Worm (Caenorhabditis elegans): ENCODE data around the gene vps-22.

Gene vps-22

ce11 chrIII:4962886-4963285 is 593 bp upstream of the vps-22 start, which contains the start of gene C27F2.9:
Gene C27F2.9, minus strand, starts transcription at chrIII:4963044.
- TF ChIP-seq unc-62 (GFP tag; optimal IDR thresholded peaks at IDR 0.05), result no peak

ce11 chrIII:4961281-4961680 is 1.0 kb downstream of the vps-22 start:
- no peak for TF ChIP-seq unc-62 (GFP tag; optimal IDR thresholded peaks at IDR 0.05)

- no peak for TF ChIP-seq unc-62 (GFP tag; optimal IDR thresholded peaks at IDR 0.05)
Observed at ce11 chrIII:4960204-4960603, 2.1 kb downstream of the vps-22 start, which contains the start of gene C27F2.4. Gene C27F2.4, minus strand, starts transcription at chrIII:4960304.

- no peak for TF ChIP-seq unc-62 (GFP tag; optimal IDR thresholded peaks at IDR 0.05)
Observed at ce11 chrIII:4956566-4956965, 5.7 kb downstream of the vps-22 start, which contains the start of gene C26E6.1. Gene C26E6.1, plus strand, starts transcription at chrIII:4956866.

ce11 chrIII:4952970-4953369 is 9.3 kb downstream of the vps-22 start:
- no peak for TF ChIP-seq unc-62 (GFP tag; optimal IDR thresholded peaks at IDR 0.05)

ce11 chrIII:4951824-4952223 is 10.5 kb downstream of the vps-22 start, which contains the start of gene flh-2:
Gene flh-2, plus strand, starts transcription at chrIII:4952124.
- no peak for TF ChIP-seq unc-62 (GFP tag; optimal IDR thresholded peaks at IDR 0.05)

- no peak for TF ChIP-seq unc-62 (GFP tag; optimal IDR thresholded peaks at IDR 0.05)
Observed at ce11 chrIII:4951210-4951609, 11.1 kb downstream of the vps-22 start.

ce11 chrIII:4950345-4950744 is 11.9 kb downstream of the vps-22 start:
- TF ChIP-seq unc-62 (GFP tag; optimal IDR thresholded peaks at IDR 0.05), result no peak

ce11 chrIII:4948631-4949030 is 13.7 kb downstream of the vps-22 start:
- TF ChIP-seq unc-62 (GFP tag; optimal IDR thresholded peaks at IDR 0.05), result no peak

- no peak for TF ChIP-seq unc-62 (GFP tag; optimal IDR thresholded peaks at IDR 0.05)
Observed at ce11 chrIII:4947352-4947751, 14.9 kb downstream of the vps-22 start.

ce11 chrIII:4944213-4944612 is 18.1 kb downstream of the vps-22 start, which contains the start of gene ntl-9:
Gene ntl-9, plus strand, starts transcription at chrIII:4944513.
- TF ChIP-seq unc-62 (GFP tag; optimal IDR thresholded peaks at IDR 0.05), result no peak

- no peak for TF ChIP-seq unc-62 (GFP tag; optimal IDR thresholded peaks at IDR 0.05)
Observed at ce11 chrIII:4939267-4939666, 23.0 kb downstream of the vps-22 start, which contains the start of gene rpb-2. Gene rpb-2, plus strand, starts transcription at chrIII:4939567.

ce11 chrIII:4937022-4937421 is 25.3 kb downstream of the vps-22 start, which contains the start of gene fsn-1:
Gene fsn-1, plus strand, starts transcription at chrIII:4937322.
- no peak for TF ChIP-seq unc-62 (GFP tag; optimal IDR thresholded peaks at IDR 0.05)

- TF ChIP-seq unc-62 (GFP tag; optimal IDR thresholded peaks at IDR 0.05), result no peak
Observed at ce11 chrIII:4934896-4935628, 27.2 kb downstream of the vps-22 start, which contains the start of gene mrps-18C. Gene mrps-18C, plus strand, starts transcription at chrIII:4935578.

ce11 chrIII:4932203-4932699 is 30.0 kb downstream of the vps-22 start, which contains the start of the genes C26E6.12 and eri-9:
Gene C26E6.12, minus strand, starts transcription at chrIII:4932253.
Gene eri-9, plus strand, starts transcription at chrIII:4932450.
- no peak for TF ChIP-seq unc-62 (GFP tag; optimal IDR thresholded peaks at IDR 0.05)

ce11 chrIII:4930154-4930679 is 32.1 kb downstream of the vps-22 start, which contains the start of gene set-2:
Gene set-2, minus strand, starts transcription at chrIII:4930204.
- TF ChIP-seq unc-62 (GFP tag; optimal IDR thresholded peaks at IDR 0.05), result no peak

ce11 chrIII:4924134-4924533 is 38.2 kb downstream of the vps-22 start:
- no peak for TF ChIP-seq unc-62 (GFP tag; optimal IDR thresholded peaks at IDR 0.05)

All from whole organism, dauer.